Fruit fly (Drosophila melanogaster) Kc167 (cell line): ENCODE data around the gene Exd2.

ENCODE experiments used
- Myc ChIP-seq: fragments of >200 bp; optimal IDR thresholded peaks from 2 replicates; lab custom pipeline; 2017; ENCODE audit warnings: missing external identifiers
- Sin3A ChIP-seq: fragments of >200 bp; optimal IDR thresholded peaks from 2 replicates; lab custom pipeline; 2018; ENCODE audit warnings: missing external identifiers
- h ChIP-seq: fragments of >200 bp; optimal IDR thresholded peaks from 3 replicates; lab custom pipeline; 2018; ENCODE audit warnings: missing external identifiers
- insv ChIP-seq: fragments of >200 bp; optimal IDR thresholded peaks from 3 replicates; lab custom pipeline; 2018; ENCODE audit warnings: missing external identifiers
- psq ChIP-seq: fragments of >200 bp; optimal IDR thresholded peaks from 2 replicates; lab custom pipeline; 2017; ENCODE audit warnings: missing external identifiers
- ttk ChIP-seq: sonication (Bioruptor generic); optimal IDR thresholded peaks from 2 replicates; lab custom pipeline; 2017; ENCODE audit warnings: missing external identifiers

The Exd2 gene

DNA sequence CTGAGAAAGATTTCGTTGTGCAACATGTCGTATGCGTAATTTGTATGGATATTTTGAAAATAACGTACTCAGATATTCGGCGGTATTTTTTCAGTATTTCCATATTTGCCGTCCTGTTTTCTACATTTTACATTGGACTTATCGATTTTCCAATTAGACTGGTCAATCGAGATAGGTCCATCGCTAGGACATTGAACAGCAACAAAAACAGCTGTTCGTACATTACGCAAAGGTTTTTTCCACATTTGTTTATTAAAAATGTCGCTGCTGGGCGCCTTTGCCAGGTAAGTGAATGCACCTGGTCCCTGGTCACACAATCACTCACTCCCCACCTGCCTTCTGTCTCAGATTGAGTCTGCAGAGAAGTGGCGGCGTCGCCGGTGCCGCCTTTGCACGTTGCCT is 27.8 kb downstream of the Exd2 start, which contains the start of gene mRpL40:
mRpL40 (plus strand) TSS at position 186 of the 402 bp plus-strand sequence.
- TF ChIP-seq insv (lab: Kevin White, UChicago): no peak
- no peak for TF ChIP-seq ttk (lab: Kevin White, UChicago)
- no peak for TF ChIP-seq psq (lab: Kevin White, UChicago)
- no peak for TF ChIP-seq Myc (lab: Kevin White, UChicago)

DNA sequence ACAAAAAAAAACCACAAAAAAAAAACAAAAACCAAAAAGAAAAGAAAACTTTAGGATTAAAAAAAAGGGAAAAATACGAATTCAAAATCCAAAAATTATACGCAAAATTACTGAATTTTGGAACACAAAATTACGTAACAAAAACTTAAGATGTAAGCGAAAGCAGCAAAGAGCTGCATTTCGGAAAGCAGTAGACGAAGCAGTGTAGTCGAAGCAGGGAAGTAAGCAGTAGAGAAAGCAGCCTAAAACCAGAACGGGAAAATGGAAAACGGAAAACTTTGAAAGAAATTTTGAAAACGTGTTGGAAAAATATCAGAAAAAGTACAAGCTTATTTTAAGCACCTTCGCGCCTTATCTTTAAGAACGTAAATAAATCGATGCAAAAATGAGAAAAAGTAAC is 32.6 kb downstream of the Exd2 start:
- no peak for TF ChIP-seq h (lab: Kevin White, UChicago)
- TF ChIP-seq psq (lab: Kevin White, UChicago): no peak
- TF ChIP-seq Sin3A: no peak
- TF ChIP-seq insv (lab: Kevin White, UChicago): no peak
- no peak for TF ChIP-seq ttk (lab: Kevin White, UChicago)
- no peak for TF ChIP-seq Myc (lab: Kevin White, UChicago)

DNA sequence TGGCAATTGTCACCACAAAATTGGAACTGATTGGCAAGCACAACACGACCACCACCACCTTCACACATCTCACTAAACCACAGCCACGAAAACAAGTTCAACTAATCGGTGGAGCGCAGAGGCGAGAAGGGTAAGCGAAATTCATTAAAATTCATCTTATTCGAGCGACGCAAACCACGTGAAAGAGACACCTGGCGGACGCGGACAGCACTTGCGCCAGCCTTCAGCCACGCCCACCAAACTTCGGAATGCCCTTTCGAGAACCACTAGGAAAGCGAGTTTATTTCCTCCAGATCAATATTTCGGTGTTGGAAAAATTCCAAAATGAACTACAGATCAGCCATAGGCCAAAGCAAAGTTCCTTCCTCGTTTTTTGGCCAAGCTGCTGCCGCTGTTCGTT is 40.0 kb downstream of the Exd2 start:
- TF ChIP-seq insv (lab: Kevin White, UChicago) (no peak), h (lab: Kevin White, UChicago) (no peak), psq (lab: Kevin White, UChicago) (no peak)

DNA sequence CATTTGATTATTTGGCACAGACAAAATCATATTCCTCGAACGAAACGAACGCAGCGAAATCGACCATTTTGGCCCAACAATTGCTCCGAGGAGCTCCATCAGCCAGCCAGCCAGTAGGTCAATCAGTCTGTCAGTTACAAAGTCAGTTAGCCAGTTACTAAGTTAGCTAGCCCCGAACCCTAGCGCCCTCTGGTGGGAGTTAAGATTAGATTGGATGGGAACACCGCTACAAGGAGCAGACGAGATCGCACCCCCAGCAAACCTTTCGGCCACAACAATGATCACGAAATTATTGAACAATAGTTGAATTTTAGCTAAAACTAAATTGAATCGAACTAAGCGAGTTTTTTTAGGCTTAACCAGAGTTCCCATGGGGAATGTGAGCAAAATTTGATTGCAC is 41.6 kb downstream of the Exd2 start:
- TF ChIP-seq Sin3A (no peak), insv (lab: Kevin White, UChicago) (no peak), Myc (lab: Kevin White, UChicago) (no peak), psq (lab: Kevin White, UChicago) (no peak), h (lab: Kevin White, UChicago) (no peak), ttk (lab: Kevin White, UChicago) (no peak)

DNA sequence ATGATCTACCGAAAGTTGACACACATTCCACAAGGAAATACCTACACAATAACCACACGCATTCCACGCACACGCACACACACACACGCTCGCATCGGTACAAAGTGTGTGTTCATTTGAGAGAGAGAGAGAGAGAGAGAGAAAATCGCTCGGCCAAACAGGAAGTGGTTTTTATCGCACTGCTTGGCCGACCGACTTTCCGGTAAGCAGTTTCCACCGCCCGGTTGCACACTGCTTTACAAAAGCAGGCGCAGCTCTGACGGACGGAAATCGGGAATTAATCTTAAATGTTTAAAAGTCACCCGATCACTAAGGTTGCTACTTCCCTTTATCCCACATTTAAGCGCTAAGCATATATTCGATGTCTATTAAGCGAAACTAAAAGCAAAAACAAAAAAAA is 42.7 kb downstream of the Exd2 start:
- no peak for TF ChIP-seq insv (lab: Kevin White, UChicago)
- TF ChIP-seq ttk (lab: Kevin White, UChicago): no peak
- no peak for TF ChIP-seq psq (lab: Kevin White, UChicago)
- no peak for TF ChIP-seq Myc (lab: Kevin White, UChicago)
- TF ChIP-seq Sin3A: no peak
- TF ChIP-seq h (lab: Kevin White, UChicago): no peak
